Fruit fly (Drosophila melanogaster) whole organism: Measurements from ENCODE around the gene CG32453.

Experiments used
- CG8478 ChIP-seq: fragments of >200 bp; optimal IDR thresholded peaks from 2 replicates; lab custom pipeline; 2018; ENCODE audit warnings: inconsistent platforms
- Dll ChIP-seq: fragments of >200 bp; optimal IDR thresholded peaks from 2 replicates; lab custom pipeline; 2017
- EcR ChIP-seq, 2 experiments: fragments of >200 bp; optimal IDR thresholded peaks; 2 replicates each; lab custom pipeline; 2017; ENCODE audit warnings: missing biosample characterization in 2 of 2, missing genetic modification characterization in 2 of 2, missing genetic modification reagents in 2 of 2
- pan ChIP-seq: fragments of >200 bp; optimal IDR thresholded peaks from 2 replicates; lab custom pipeline; 2017
- psq ChIP-seq: fragments of >200 bp; optimal IDR thresholded peaks from 2 replicates; lab custom pipeline; 2017
- usp ChIP-seq: fragments of >200 bp; optimal IDR thresholded peaks from 2 replicates; lab custom pipeline; 2017; ENCODE audit warnings: missing biosample characterization, missing genetic modification characterization, mixed read lengths

Gene CG32453

dm6 chr3L:22731393-22731792 lies 34.4 kb downstream of the CG32453 start:
- TF ChIP-seq psq (lab: Kevin White, UChicago), result no peak
- no peak for TF ChIP-seq pan (lab: Kevin White, UChicago)

- TF ChIP-seq usp (GFP tag; lab: Kevin White, UChicago), result no peak
- no peak for TF ChIP-seq pan (lab: Kevin White, UChicago)
- no peak for TF ChIP-seq EcR (GFP tag; optimal IDR thresholded peaks at IDR 0.05; lab: Kevin White, UChicago)
- TF ChIP-seq Dll (lab: Kevin White, UChicago), result no peak
- TF ChIP-seq psq (lab: Kevin White, UChicago), result no peak
- no peak for TF ChIP-seq CG8478 (lab: Kevin White, UChicago)
These were observed 36.6 kb downstream of the CG32453 start for dm6 chr3L:22733607-22734006.

dm6 chr3L:22737732-22738611 lies 40.9 kb downstream of the CG32453 start, which contains the start of gene CG11241:
CG11241 (minus strand) TSS chr3L:22738420.
- no peak for TF ChIP-seq Dll (lab: Kevin White, UChicago)
- no peak for TF ChIP-seq psq (lab: Kevin White, UChicago)
- TF ChIP-seq pan (lab: Kevin White, UChicago), result no peak

dm6 chr3L:22741389-22742120 lies 44.5 kb downstream of the CG32453 start, which contains the start of gene CG7369:
CG7369 (plus strand) TSS chr3L:22741793.
- TF ChIP-seq psq (lab: Kevin White, UChicago) (no peak), usp (GFP tag; lab: Kevin White, UChicago) (no peak), Dll (lab: Kevin White, UChicago) (no peak), EcR (GFP tag; optimal IDR thresholded peaks at IDR 0.05; lab: Kevin White, UChicago) (no peak), CG8478 (lab: Kevin White, UChicago) (no peak), pan (lab: Kevin White, UChicago) (no peak)

dm6 chr3L:22742121-22742531 lies 45.1 kb downstream of the CG32453 start:
- TF ChIP-seq CG8478 (lab: Kevin White, UChicago) (no peak), pan (lab: Kevin White, UChicago) (no peak), EcR (GFP tag; optimal IDR thresholded peaks at IDR 0.05; lab: Kevin White, UChicago) (no peak), psq (lab: Kevin White, UChicago) (no peak)

- no peak for TF ChIP-seq pan (lab: Kevin White, UChicago)
- no peak for TF ChIP-seq usp (GFP tag; lab: Kevin White, UChicago)
- no peak for TF ChIP-seq CG8478 (lab: Kevin White, UChicago)
- no peak for TF ChIP-seq Dll (lab: Kevin White, UChicago)
- no peak for TF ChIP-seq psq (lab: Kevin White, UChicago)
- no peak for TF ChIP-seq EcR (GFP tag; optimal IDR thresholded peaks at IDR 0.05; lab: Kevin White, UChicago)
These were observed 46.0 kb downstream of the CG32453 start for dm6 chr3L:22742945-22743582.
